Fruit fly (Drosophila melanogaster) whole organism, embryonic: ENCODE data around the gene CG5326.

Source experiments
- Asciz ChIP-seq: fragments of 200-800 bp; sonication (Bioruptor generic); optimal IDR thresholded peaks from 2 replicates; lab custom pipeline; 2017; ENCODE audit warnings: missing biosample characterization, mild to moderate bottlenecking, missing genetic modification characterization, missing genetic modification reagents
- CG11504 ChIP-seq: fragments of 200-800 bp; sonication (Bioruptor generic); optimal IDR thresholded peaks from 3 replicates; lab custom pipeline; 2019; ENCODE audit warnings: missing biosample characterization, mild to moderate bottlenecking, missing genetic modification characterization, moderate library complexity
- CG14667 ChIP-seq: fragments of 200-800 bp; sonication (Bioruptor generic); IDR thresholded peaks from 2 replicates; pipeline ENCODE4 v1.3.6; 2022; ENCODE audit warnings: missing biosample characterization, missing genetic modification characterization
- CG17568 ChIP-seq: fragments of 200-800 bp; sonication (Bioruptor generic); optimal IDR thresholded peaks from 2 replicates; lab custom pipeline; 2018; ENCODE audit warnings: missing biosample characterization, mild to moderate bottlenecking, missing genetic modification characterization, moderate library complexity
- CG4854 ChIP-seq: fragments of 200-800 bp; sonication (Bioruptor generic); optimal IDR thresholded peaks from 2 replicates; lab custom pipeline; 2016; ENCODE audit warnings: missing biosample characterization, missing genetic modification characterization, inconsistent platforms
- Hmx ChIP-seq: fragments of 200-800 bp; sonication (Bioruptor generic); optimal IDR thresholded peaks from 2 replicates; lab custom pipeline; 2016; ENCODE audit warnings: missing biosample characterization, missing genetic modification characterization
- caup ChIP-seq: fragments of 200-800 bp; sonication (Bioruptor generic); optimal IDR thresholded peaks from 3 replicates; lab custom pipeline; 2017; ENCODE audit warnings: missing biosample characterization, mild to moderate bottlenecking, missing genetic modification characterization, moderate library complexity; ENCODE audit not compliant: severe bottlenecking
- usp ChIP-seq: fragments of >200 bp; optimal IDR thresholded peaks from 2 replicates; lab custom pipeline; 2017; ENCODE audit warnings: missing biosample characterization, missing genetic modification characterization

- no peak for TF ChIP-seq CG17568 (GFP tag; lab: Kevin White, UChicago)
- TF ChIP-seq CG14667, result no peak
- TF ChIP-seq Asciz (GFP tag; lab: Kevin White, UChicago), result no peak
- TF ChIP-seq usp (GFP tag; lab: Kevin White, UChicago), result no peak
- TF ChIP-seq Hmx (GFP tag; lab: Kevin White, UChicago), result no peak
- no peak for TF ChIP-seq CG11504 (tag; lab: Kevin White, UChicago)
- TF ChIP-seq CG4854 (GFP tag; lab: Kevin White, UChicago), result no peak
- no peak for TF ChIP-seq caup
Measured at dm6 chr3R:22560224-22560623, 20.5 kb upstream of the CG5326 start.
